Fruit fly (Drosophila melanogaster): ENCODE measurements around the gene Prp39.

- TF ChIP-seq Clk (GFP tag; optimal IDR thresholded peaks at IDR 0.05) (no peak), ovo (GFP tag; optimal IDR thresholded peaks at IDR 0.05) (no peak), CG7045 (GFP tag; optimal IDR thresholded peaks at IDR 0.05) (no peak), cnc (optimal IDR thresholded peaks at IDR 0.05) (no peak), CG1620 (GFP tag; optimal IDR thresholded peaks at IDR 0.05) (no peak), cic (GFP tag; optimal IDR thresholded peaks at IDR 0.05) (peak; percentile 4), CG14711 (tag; optimal IDR thresholded peaks at IDR 0.05) (no peak), kay (GFP tag; ENCODE audit: borderline replicate concordance) (no peak), Mnt (GFP tag; optimal IDR thresholded peaks at IDR 0.05) (no peak), CG5204 (GFP tag; optimal IDR thresholded peaks at IDR 0.05) (no peak)
Observed at dm6 chr3R:28842431-28842830, 30.5 kb downstream of the Prp39 start.

All from whole organism, adult.